Worm (Caenorhabditis elegans) whole organism, young adult: ENCODE measurements around the gene srh-61.

ENCODE experiments used
- C17E4.6 ChIP-seq: fragments of 200-800 bp; sonication (Bioruptor generic); IDR thresholded peaks from 2 replicates; pipeline ENCODE4 v1.3.6; 2022; ENCODE audit warnings: missing genetic modification reagents, missing genetic modification characterization, missing compliant biosample characterization
- D2030.7 ChIP-seq: fragments of 200-800 bp; sonication (Bioruptor generic); IDR thresholded peaks from 2 replicates; pipeline ENCODE4 v1.3.6; 2022; ENCODE audit warnings: missing genetic modification reagents, missing genetic modification characterization, missing compliant biosample characterization
- F39B2.1 ChIP-seq: fragments of 200-800 bp; sonication (Bioruptor generic); IDR thresholded peaks from 2 replicates; pipeline ENCODE4 v1.3.6; 2022; ENCODE audit warnings: missing genetic modification reagents, missing genetic modification characterization, missing compliant biosample characterization
- F49E8.2 ChIP-seq: sonication (generic microtip); optimal IDR thresholded peaks from 3 replicates; lab custom pipeline; 2017; ENCODE audit warnings: missing genetic modification characterization, mild to moderate bottlenecking, missing compliant biosample characterization, antibody characterized with exemption, moderate library complexity; ENCODE audit not compliant: insufficient read depth
- F52B5.7 ChIP-seq: sonication (generic microtip); optimal IDR thresholded peaks from 2 replicates; lab custom pipeline; 2016; ENCODE audit warnings: mild to moderate bottlenecking, missing genetic modification characterization, missing compliant biosample characterization
- F55B11.4 ChIP-seq: sonication (generic microtip); optimal IDR thresholded peaks from 2 replicates; lab custom pipeline; 2016; ENCODE audit warnings: missing compliant biosample characterization, missing genetic modification characterization, borderline replicate concordance; ENCODE audit not compliant: insufficient read depth
- F57A8.1 ChIP-seq: fragments of 200-800 bp; sonication (Bioruptor generic); optimal IDR thresholded peaks from 2 replicates; lab custom pipeline; 2018; ENCODE audit warnings: mild to moderate bottlenecking, missing genetic modification characterization, moderate library complexity, missing compliant biosample characterization
- T07F8.4 ChIP-seq: sonication (generic microtip); optimal IDR thresholded peaks from 2 replicates; lab custom pipeline; 2016; ENCODE audit warnings: mild to moderate bottlenecking, missing genetic modification characterization, moderate library complexity, missing compliant biosample characterization
- Y53F4B.3 ChIP-seq: fragments of 200-800 bp; sonication (Bioruptor generic); IDR thresholded peaks from 2 replicates; pipeline ENCODE4 v1.3.6; 2022; ENCODE audit warnings: missing genetic modification reagents, missing genetic modification characterization, missing compliant biosample characterization
- Y95B8A.8 ChIP-seq: fragments of 200-800 bp; sonication (Bioruptor generic); IDR thresholded peaks from 2 replicates; pipeline ENCODE4 v1.3.6; 2022; ENCODE audit warnings: missing genetic modification reagents, missing genetic modification characterization, missing compliant biosample characterization
- ZK185.1 ChIP-seq: sonication (generic microtip); optimal IDR thresholded peaks from 2 replicates; lab custom pipeline; 2016; ENCODE audit warnings: mild to moderate bottlenecking, missing genetic modification characterization, missing compliant biosample characterization; ENCODE audit not compliant: poor library complexity, severe bottlenecking
- aptf-3 ChIP-seq: fragments of 200-800 bp; sonication (Bioruptor generic); IDR thresholded peaks from 2 replicates; pipeline ENCODE4 v1.3.6; 2022; ENCODE audit warnings: missing genetic modification characterization, missing compliant biosample characterization
- bed-1 ChIP-seq: fragments of 200-800 bp; sonication (Bioruptor generic); IDR thresholded peaks from 2 replicates; pipeline ENCODE4 v1.3.6; 2022; ENCODE audit warnings: missing genetic modification reagents, missing genetic modification characterization, missing compliant biosample characterization
- cebp-1 ChIP-seq, 2 experiments: fragments of 200-800 bp in 1 of 2; sonication (Bioruptor generic) in 1 of 2; sonication (generic microtip) in 1 of 2; IDR thresholded peaks in 1 of 2; optimal IDR thresholded peaks in 1 of 2; 2 replicates each; pipeline versions ENCODE4 v1.3.6 to Lab custom; 2017 to 2022; ENCODE audit warnings: missing compliant biosample characterization in 2 of 2, missing genetic modification characterization in 2 of 2, mild to moderate bottlenecking in 1 of 2, missing genetic modification reagents in 1 of 2, moderate library complexity in 1 of 2
- cebp-2 ChIP-seq: fragments of 200-800 bp; sonication (Bioruptor generic); IDR thresholded peaks from 2 replicates; pipeline ENCODE4 v1.3.6; 2022; ENCODE audit warnings: missing genetic modification characterization, missing compliant biosample characterization
- ceh-58 ChIP-seq: fragments of 200-800 bp; sonication (Bioruptor generic); IDR thresholded peaks from 2 replicates; pipeline ENCODE4 v1.3.6; 2022; ENCODE audit warnings: missing genetic modification characterization, missing compliant biosample characterization
- dox-1 ChIP-seq: fragments of 200-800 bp; sonication (Bioruptor generic); IDR thresholded peaks from 2 replicates; pipeline ENCODE4 v1.3.6; 2022; ENCODE audit warnings: missing genetic modification reagents, missing genetic modification characterization, missing compliant biosample characterization
- dpl-1 ChIP-seq: fragments of 150-350 bp; optimal IDR thresholded peaks from 2 replicates; lab custom pipeline; 2014; ENCODE audit warnings: missing biosample characterization, missing genetic modification reagents, missing genetic modification characterization
- egl-18 ChIP-seq: fragments of 200-800 bp; sonication (Bioruptor generic); IDR thresholded peaks from 2 replicates; pipeline ENCODE4 v1.3.6; 2022; ENCODE audit warnings: missing genetic modification reagents, missing genetic modification characterization, missing compliant biosample characterization
- egl-44 ChIP-seq: fragments of 200-800 bp; sonication (Bioruptor generic); IDR thresholded peaks from 2 replicates; pipeline ENCODE4 v1.3.6; 2022; ENCODE audit warnings: missing genetic modification reagents, missing genetic modification characterization, missing compliant biosample characterization
- ets-4 ChIP-seq: fragments of 200-800 bp; sonication (Bioruptor generic); optimal IDR thresholded peaks from 2 replicates; lab custom pipeline; 2018; ENCODE audit warnings: mild to moderate bottlenecking, missing genetic modification characterization, missing compliant biosample characterization
- gei-17 ChIP-seq: fragments of 200-800 bp; sonication (Bioruptor generic); optimal IDR thresholded peaks from 2 replicates; lab custom pipeline; 2018; ENCODE audit warnings: mild to moderate bottlenecking, missing genetic modification characterization, missing compliant biosample characterization
- hlh-12 ChIP-seq: sonication (generic microtip); optimal IDR thresholded peaks from 2 replicates; lab custom pipeline; 2016; ENCODE audit warnings: missing genetic modification characterization, missing compliant biosample characterization
- hsf-1 ChIP-seq: fragments of 200-800 bp; sonication (Bioruptor generic); IDR thresholded peaks from 2 replicates; pipeline ENCODE4 v1.3.6; 2022; ENCODE audit warnings: missing genetic modification reagents, missing genetic modification characterization, missing compliant biosample characterization
- let-526 ChIP-seq: fragments of 200-800 bp; sonication (Bioruptor generic); IDR thresholded peaks from 2 replicates; pipeline ENCODE4 v1.3.6; 2022; ENCODE audit warnings: missing genetic modification reagents, missing genetic modification characterization, missing compliant biosample characterization
- let-607 ChIP-seq, 2 experiments: fragments of 200-800 bp in 1 of 2; sonication (Bioruptor generic) in 1 of 2; sonication (generic microtip) in 1 of 2; optimal IDR thresholded peaks; 2 replicates each; lab custom pipeline; 2016 to 2018; ENCODE audit warnings: mild to moderate bottlenecking in 2 of 2, missing compliant biosample characterization in 2 of 2, missing genetic modification characterization in 2 of 2, moderate library complexity in 2 of 2, missing genotype in 1 of 2
- lin-35 ChIP-seq, 3 experiments: fragments of 150-350 bp in 2 of 3; sonication (generic microtip) in 1 of 3; optimal IDR thresholded peaks; 2 replicates each; lab custom pipeline; 2014 to 2018; ENCODE audit warnings: missing biosample characterization in 3 of 3, missing genetic modification characterization in 3 of 3, missing genetic modification reagents in 3 of 3
- lin-40 ChIP-seq: sonication (generic microtip); optimal IDR thresholded peaks from 2 replicates; lab custom pipeline; 2016; ENCODE audit warnings: missing genetic modification characterization, mild to moderate bottlenecking, missing compliant biosample characterization, missing genotype, missing genetic modification reagents
- madf-8 ChIP-seq: fragments of 200-800 bp; sonication (Bioruptor generic); conservative IDR thresholded peaks from 2 replicates; pipeline ENCODE4 v1.3.6; 2022; ENCODE audit warnings: missing genetic modification reagents, missing genetic modification characterization, missing compliant biosample characterization
- mel-28 ChIP-seq: sonication (generic microtip); optimal IDR thresholded peaks from 2 replicates; lab custom pipeline; 2016; ENCODE audit warnings: borderline replicate concordance, mild to moderate bottlenecking, missing genetic modification characterization, missing compliant biosample characterization
- nfya-2 ChIP-seq: fragments of 200-800 bp; sonication (Bioruptor generic); IDR thresholded peaks from 2 replicates; pipeline ENCODE4 v1.3.6; 2022; ENCODE audit warnings: missing genetic modification reagents, missing genetic modification characterization, missing compliant biosample characterization
- nhr-120 ChIP-seq: fragments of 200-800 bp; sonication (Bioruptor generic); IDR thresholded peaks from 2 replicates; pipeline ENCODE4 v1.3.6; 2022; ENCODE audit warnings: missing genetic modification characterization, missing compliant biosample characterization
- nhr-27 ChIP-seq: fragments of 200-800 bp; sonication (Bioruptor generic); optimal IDR thresholded peaks from 2 replicates; lab custom pipeline; 2018; ENCODE audit warnings: mild to moderate bottlenecking, missing genetic modification characterization, moderate library complexity, missing compliant biosample characterization
- nhr-80 ChIP-seq: sonication (generic microtip); optimal IDR thresholded peaks from 2 replicates; lab custom pipeline; 2016; ENCODE audit warnings: missing genetic modification characterization, missing compliant biosample characterization
- pbrm-1 ChIP-seq: fragments of 200-800 bp; sonication (Bioruptor generic); IDR thresholded peaks from 2 replicates; pipeline ENCODE4 v1.3.6; 2022; ENCODE audit warnings: missing genetic modification reagents, missing genetic modification characterization, missing compliant biosample characterization
- pha-4 ChIP-seq: fragments of 150-350 bp; sonication (generic microtip); optimal IDR thresholded peaks from 2 replicates; lab custom pipeline; 2014; ENCODE audit warnings: missing biosample characterization, missing genetic modification reagents, missing genetic modification characterization
- rec-8 ChIP-seq, 2 experiments: sonication (generic microtip); optimal IDR thresholded peaks; 2 replicates each; lab custom pipeline; 2016; ENCODE audit warnings: mild to moderate bottlenecking in 2 of 2, missing genetic modification characterization in 2 of 2, missing genetic modification reagents in 2 of 2, missing genotype in 2 of 2, missing biosample characterization in 1 of 2, missing compliant biosample characterization in 1 of 2, moderate library complexity in 1 of 2
- sdz-38 ChIP-seq: sonication (generic microtip); optimal IDR thresholded peaks from 2 replicates; lab custom pipeline; 2016; ENCODE audit warnings: missing genotype, missing genetic modification characterization, missing compliant biosample characterization
- snpc-3.4 ChIP-seq: sonication (generic microtip); optimal IDR thresholded peaks from 2 replicates; lab custom pipeline; 2017; ENCODE audit warnings: missing genetic modification characterization, mild to moderate bottlenecking, missing compliant biosample characterization, antibody characterized with exemption, moderate library complexity, missing genotype, missing genetic modification reagents
- snpc-4 ChIP-seq, 5 experiments: fragments of 150-350 bp in 1 of 5; sonication (generic microtip) in 4 of 5; optimal IDR thresholded peaks; 2 replicates each; lab custom pipeline; 2014 to 2018; ENCODE audit warnings: missing genetic modification characterization in 5 of 5, missing biosample characterization in 3 of 5, antibody characterized with exemption in 2 of 5, mild to moderate bottlenecking in 2 of 5, missing compliant biosample characterization in 2 of 5, missing genotype in 2 of 5, moderate library complexity in 2 of 5, missing genetic modification reagents in 1 of 5
- tlf-1 ChIP-seq: fragments of 200-800 bp; sonication (Bioruptor generic); optimal IDR thresholded peaks from 2 replicates; lab custom pipeline; 2018; ENCODE audit warnings: mild to moderate bottlenecking, missing genetic modification characterization, missing compliant biosample characterization
- unc-130 ChIP-seq: sonication (generic microtip); optimal IDR thresholded peaks from 2 replicates; lab custom pipeline; 2016; ENCODE audit warnings: missing genetic modification reagents, missing genetic modification characterization, missing compliant biosample characterization
- ztf-22 ChIP-seq: fragments of 200-800 bp; sonication (Bioruptor generic); optimal IDR thresholded peaks from 2 replicates; lab custom pipeline; 2018; ENCODE audit warnings: mild to moderate bottlenecking, missing genetic modification characterization, moderate library complexity, missing compliant biosample characterization
- ztf-28 ChIP-seq: fragments of 200-800 bp; sonication (Bioruptor generic); IDR thresholded peaks from 2 replicates; pipeline ENCODE4 v1.3.6; 2022; ENCODE audit warnings: missing genetic modification reagents, missing genetic modification characterization, missing compliant biosample characterization
- ztf-6 ChIP-seq: fragments of 200-800 bp; sonication (Bioruptor generic); IDR thresholded peaks from 2 replicates; pipeline ENCODE4 v1.3.6; 2022; ENCODE audit warnings: missing genetic modification reagents, missing genetic modification characterization, missing compliant biosample characterization

srh-61 gene

DNA sequence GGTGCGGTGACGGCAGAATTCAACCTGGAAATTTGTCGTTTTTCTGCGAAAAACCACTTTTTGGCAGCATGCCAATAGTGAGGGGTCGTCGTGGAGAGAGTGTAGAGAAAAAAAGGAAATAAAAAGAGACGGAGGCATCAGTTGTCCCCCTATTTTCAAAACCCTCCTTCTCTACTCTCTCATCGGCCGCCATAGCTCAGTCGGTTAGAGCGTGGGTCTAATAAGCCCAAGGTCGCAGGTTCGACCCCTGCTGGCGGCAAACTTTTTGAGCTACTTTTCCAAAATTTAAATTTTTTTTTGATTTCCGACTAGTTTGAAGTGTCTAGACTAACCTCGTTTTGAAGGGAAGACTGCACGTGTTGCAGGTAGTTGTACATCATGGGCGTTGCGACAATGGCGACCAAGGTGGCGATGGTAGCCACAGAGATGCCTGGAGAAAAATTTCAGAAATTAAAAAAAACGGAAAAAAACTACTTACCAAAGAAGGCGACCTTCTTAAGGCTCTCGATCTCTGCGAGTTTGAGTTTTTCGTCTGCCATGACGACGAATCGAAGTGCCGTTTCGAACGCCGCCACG lies 21.6 kb downstream of the srh-61 start, which contains the start of gene col-85 (continued):
- TF ChIP-seq F57A8.1 (GFP tag; lab: Kevin White, UChicago) (peak; percentile 43), pha-4 (no peak), cebp-2 (GFP tag; lab: Robert Waterston, UW) (peak; percentile 77; the same call in 1 of the 2 replicates), ztf-22 (GFP tag; lab: Kevin White, UChicago) (no peak), dox-1 (GFP tag; lab: Robert Waterston, UW) (peak; percentile 95), nhr-120 (GFP tag; lab: Robert Waterston, UW) (0 out of 2 replicates have a peak, but pooled peaks have one; percentile 28), dpl-1 (peak; percentile 24), nhr-27 (tag; lab: Kevin White, UChicago) (peak; percentile 72), T07F8.4 (peak; percentile 85), bed-1 (0 out of 2 replicates have a peak, but pooled peaks have one; percentile 77), F49E8.2 (tag; lab: Kevin White, UChicago) (peak; percentile 68), tlf-1 (peak; percentile 57), ztf-6 (GFP tag; lab: Robert Waterston, UW) (peak; percentile 81), pbrm-1 (GFP tag; lab: Robert Waterston, UW) (peak; percentile 92), unc-130 (GFP tag; lab: Kevin White, UChicago) (peak; percentile 62), let-607 (tag; optimal IDR thresholded peaks at IDR 0.05; lab: Kevin White, UChicago) (peak; percentile 3 to 56), snpc-3.4 (peak; percentile 92), aptf-3 (GFP tag; lab: Robert Waterston, UW) (no peak), hlh-12 (tag; lab: Kevin White, UChicago) (peak; percentile 65), gei-17 (peak; percentile 5), hsf-1 (GFP tag; lab: Robert Waterston, UW) (peak; percentile 52; the same call in 1 of the 2 replicates), ceh-58 (GFP tag; lab: Robert Waterston, UW) (peak; percentile 93), egl-18 (GFP tag; lab: Robert Waterston, UW) (0 out of 2 replicates have a peak, but pooled peaks have one; percentile 50), F39B2.1 (GFP tag; lab: Robert Waterston, UW) (no peak), let-526 (GFP tag; lab: Robert Waterston, UW) (0 out of 2 replicates have a peak, but pooled peaks have one; percentile 35), nhr-80 (tag; lab: Kevin White, UChicago) (peak; percentile 39), rec-8 (tag; optimal IDR thresholded peaks at IDR 0.05; lab: Kevin White, UChicago) (peak; percentile 76 to 91), mel-28 (tag; lab: Kevin White, UChicago) (peak; percentile 3), lin-35 (GFP tag; optimal IDR thresholded peaks at IDR 0.05; lab: Kevin White, UChicago) (peak in 1 of 3 experiments; percentile 78), sdz-38 (tag; lab: Kevin White, UChicago) (no peak), ZK185.1 (tag; lab: Kevin White, UChicago) (no peak), C17E4.6 (GFP tag; lab: Robert Waterston, UW) (no peak), D2030.7 (GFP tag; lab: Robert Waterston, UW) (peak; percentile 83), F55B11.4 (no peak), egl-44 (GFP tag; lab: Robert Waterston, UW) (peak; percentile 89), ets-4 (GFP tag; lab: Kevin White, UChicago) (no peak), madf-8 (GFP tag; lab: Robert Waterston, UW) (no peak; the same call in 1 of the 2 replicates), nfya-2 (GFP tag; lab: Robert Waterston, UW) (0 out of 2 replicates have a peak, but pooled peaks have one; percentile 41), F52B5.7 (tag; lab: Kevin White, UChicago) (peak; percentile 63), ztf-28 (GFP tag; lab: Robert Waterston, UW) (peak; percentile 81), Y53F4B.3 (GFP tag; lab: Robert Waterston, UW) (no peak; the same call in 1 of the 2 replicates), snpc-4 (GFP tag; optimal IDR thresholded peaks at IDR 0.05; lab: Kevin White, UChicago) (peak; percentile 91), snpc-4 (tag; optimal IDR thresholded peaks at IDR 0.05; lab: Kevin White, UChicago) (peak; percentile 92 to 97 (median 95)), lin-40 (tag; lab: Kevin White, UChicago) (no peak), Y95B8A.8 (GFP tag; lab: Robert Waterston, UW) (0 out of 2 replicates have a peak, but pooled peaks have one; percentile 65), cebp-1 (GFP tag; IDR thresholded peaks at IDR 0.05; lab: Robert Waterston, UW) (no peak), cebp-1 (tag; optimal IDR thresholded peaks at IDR 0.05; lab: Kevin White, UChicago) (peak; percentile 81)
